Worm (Caenorhabditis elegans): Measurements from ENCODE around the gene grl-23.
A peak's percentile ranks its signal among the peaks of the same experiment; 100 is the strongest.

The grl-23 gene

DNA sequence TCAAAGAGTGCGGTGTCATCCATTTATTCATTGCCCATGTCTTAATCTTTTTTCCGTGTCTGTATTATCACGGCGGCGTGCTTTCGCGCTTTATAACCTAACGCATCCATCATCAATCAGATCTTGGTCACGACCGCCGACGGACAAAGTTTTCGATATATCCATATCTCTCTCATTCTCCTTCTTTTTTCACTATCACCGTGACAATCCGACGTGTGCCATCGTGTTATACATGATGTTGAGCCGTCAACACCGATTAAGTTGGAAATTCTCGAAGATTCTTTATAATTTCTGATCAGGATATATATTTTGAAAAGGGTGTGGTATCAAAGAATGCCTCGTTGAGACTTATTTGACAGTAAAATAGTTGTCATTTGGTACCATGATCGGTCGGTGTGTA lies 19.8 kb downstream of the grl-23 start:
- TF ChIP-seq ama-1 (optimal IDR thresholded peaks at IDR 0.05): peak; percentile 10
- peak; percentile 32 for TF ChIP-seq sma-3 (GFP tag; optimal IDR thresholded peaks at IDR 0.05)
- no peak for TF ChIP-seq unc-62 (GFP tag; optimal IDR thresholded peaks at IDR 0.05)
- peak; percentile 70 for TF ChIP-seq nhr-21 (tag; optimal IDR thresholded peaks at IDR 0.05)
- no peak for TF ChIP-seq ceh-16 (tag; optimal IDR thresholded peaks at IDR 0.05)
- no peak for TF ChIP-seq nhr-11 (tag; optimal IDR thresholded peaks at IDR 0.05)
- no peak for TF ChIP-seq fos-1 (tag; optimal IDR thresholded peaks at IDR 0.05)
- no peak for TF ChIP-seq crh-2 (tag; optimal IDR thresholded peaks at IDR 0.05)
- TF ChIP-seq ztf-11 (tag; optimal IDR thresholded peaks at IDR 0.05): no peak
- TF ChIP-seq sma-9 (GFP tag; optimal IDR thresholded peaks at IDR 0.05): peak; percentile 41
- no peak for TF ChIP-seq sma-9 (tag; optimal IDR thresholded peaks at IDR 0.05)
- no peak for TF ChIP-seq aly-2 (tag; optimal IDR thresholded peaks at IDR 0.05)
- peak; percentile 8 for TF ChIP-seq gmeb-1 (tag; optimal IDR thresholded peaks at IDR 0.05)
- no peak for TF ChIP-seq peb-1 (tag; optimal IDR thresholded peaks at IDR 0.05)
- no peak for TF ChIP-seq lin-11 (tag; optimal IDR thresholded peaks at IDR 0.05)
- no peak for TF ChIP-seq nhr-237 (tag; optimal IDR thresholded peaks at IDR 0.05)

DNA sequence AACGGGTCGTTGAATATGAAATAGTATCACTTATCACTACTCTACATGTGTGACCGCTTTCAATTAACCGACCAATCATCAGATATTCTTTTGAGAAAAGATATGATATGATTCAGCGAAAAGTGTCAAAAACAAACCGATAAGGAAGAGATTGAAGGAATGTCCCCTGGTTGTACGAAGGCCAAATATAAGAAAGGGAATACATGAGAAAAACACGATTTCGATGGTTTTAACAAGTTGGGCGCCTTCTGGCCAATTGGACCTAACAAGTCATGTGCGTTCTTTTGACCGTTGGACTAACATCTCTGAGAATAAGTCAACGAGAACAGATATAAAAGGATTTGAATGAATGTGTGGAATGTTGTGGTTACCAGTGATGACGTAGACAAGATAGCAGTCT lies 20.8 kb downstream of the grl-23 start:
- no peak for TF ChIP-seq crh-2 (tag; optimal IDR thresholded peaks at IDR 0.05)
- TF ChIP-seq sma-3 (GFP tag; optimal IDR thresholded peaks at IDR 0.05): peak; percentile 78
- no peak for TF ChIP-seq mab-5 (tag; optimal IDR thresholded peaks at IDR 0.05)
- TF ChIP-seq ama-1 (optimal IDR thresholded peaks at IDR 0.05): peak; percentile 24
- peak; percentile 38 for TF ChIP-seq blmp-1 (tag; optimal IDR thresholded peaks at IDR 0.05; ENCODE audit: insufficient read depth)
- TF ChIP-seq ztf-4 (tag; optimal IDR thresholded peaks at IDR 0.05): no peak
- no peak for TF ChIP-seq nhr-10 (tag; optimal IDR thresholded peaks at IDR 0.05)
- peak; percentile 47 for TF ChIP-seq nhr-129 (tag; optimal IDR thresholded peaks at IDR 0.05)
- no peak for TF ChIP-seq lsy-2 (tag; optimal IDR thresholded peaks at IDR 0.05)
- TF ChIP-seq lin-39 (tag; optimal IDR thresholded peaks at IDR 0.05): no peak
- TF ChIP-seq sma-9 (GFP tag; optimal IDR thresholded peaks at IDR 0.05): peak; percentile 51
- TF ChIP-seq sma-9 (tag; optimal IDR thresholded peaks at IDR 0.05): no peak
- no peak for TF ChIP-seq unc-55 (GFP tag; optimal IDR thresholded peaks at IDR 0.05)
- TF ChIP-seq nhr-11 (tag; optimal IDR thresholded peaks at IDR 0.05): no peak
- TF ChIP-seq F13H6.1 (tag; optimal IDR thresholded peaks at IDR 0.05): no peak
- TF ChIP-seq sem-4 (tag; optimal IDR thresholded peaks at IDR 0.05): no peak
- no peak for TF ChIP-seq ztf-1 (GFP tag; conservative IDR thresholded peaks at IDR 0.05)
- TF ChIP-seq dmd-4 (tag; optimal IDR thresholded peaks at IDR 0.05): no peak
- no peak for TF ChIP-seq peb-1 (tag; optimal IDR thresholded peaks at IDR 0.05)
- peak; percentile 58 for TF ChIP-seq nhr-21 (tag; optimal IDR thresholded peaks at IDR 0.05)
- peak; percentile 13 for TF ChIP-seq gmeb-1 (tag; optimal IDR thresholded peaks at IDR 0.05)
- no peak for TF ChIP-seq ceh-16 (tag; optimal IDR thresholded peaks at IDR 0.05)
- TF ChIP-seq ceh-82 (tag; optimal IDR thresholded peaks at IDR 0.05): no peak
- no peak for TF ChIP-seq aly-2 (tag; optimal IDR thresholded peaks at IDR 0.05)

DNA sequence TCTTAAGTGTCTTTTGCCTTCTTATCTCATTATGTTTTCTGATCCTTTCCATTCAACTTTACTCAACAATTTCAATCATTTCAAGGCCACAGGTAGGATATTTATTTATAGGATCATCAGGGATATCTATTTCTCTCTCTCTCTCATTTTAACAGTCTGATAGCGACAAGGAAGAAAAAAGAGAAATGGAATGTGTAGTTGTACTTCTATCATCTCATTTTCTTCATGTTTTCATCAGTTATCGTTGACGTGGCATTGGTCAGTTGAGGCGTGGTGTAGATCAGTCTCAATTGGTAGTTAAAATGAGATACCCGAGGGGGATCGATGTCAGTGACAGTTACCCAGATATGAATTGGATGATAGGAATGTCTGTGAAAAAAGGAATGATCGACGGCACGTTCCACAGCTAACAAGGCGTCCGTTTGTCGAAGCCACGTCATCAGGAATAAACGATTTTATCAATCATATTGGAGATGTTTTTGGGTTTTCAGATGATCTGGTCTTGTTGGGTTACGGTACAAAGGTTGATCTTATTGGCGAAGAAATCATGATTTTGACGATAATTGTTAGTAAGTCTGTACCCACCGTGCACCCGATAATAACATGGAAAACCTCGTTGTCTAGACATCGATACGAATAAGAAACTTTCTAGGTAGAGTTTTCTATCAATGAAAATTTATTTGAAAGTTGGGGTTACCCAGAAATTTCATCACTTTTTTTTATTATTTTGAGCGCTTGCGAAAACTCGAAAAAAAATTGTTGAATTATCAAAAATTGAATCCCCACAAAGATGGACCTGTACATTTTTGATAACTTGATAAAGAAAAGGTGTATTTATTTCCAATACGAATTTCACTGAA lies 22.3 kb downstream of the grl-23 start:
- TF ChIP-seq nhr-237 (tag; optimal IDR thresholded peaks at IDR 0.05) (no peak), crh-2 (tag; optimal IDR thresholded peaks at IDR 0.05) (peak; percentile 93), nhr-25 (tag; optimal IDR thresholded peaks at IDR 0.05) (peak; percentile 76), nhr-21 (tag; optimal IDR thresholded peaks at IDR 0.05) (peak; percentile 81), elt-1 (tag; optimal IDR thresholded peaks at IDR 0.05) (no peak), egl-27 (tag; optimal IDR thresholded peaks at IDR 0.05) (peak; percentile 83), nhr-129 (tag; optimal IDR thresholded peaks at IDR 0.05) (peak; percentile 34), fos-1 (tag; optimal IDR thresholded peaks at IDR 0.05) (peak; percentile 15), sma-3 (GFP tag; optimal IDR thresholded peaks at IDR 0.05) (peak; percentile 80), gmeb-1 (tag; optimal IDR thresholded peaks at IDR 0.05) (peak; percentile 39), lsy-2 (tag; optimal IDR thresholded peaks at IDR 0.05) (no peak), blmp-1 (tag; optimal IDR thresholded peaks at IDR 0.05; ENCODE audit: insufficient read depth) (peak; percentile 85), sma-9 (GFP tag; optimal IDR thresholded peaks at IDR 0.05) (peak; percentile 82), sma-9 (tag; optimal IDR thresholded peaks at IDR 0.05) (no peak)

DNA sequence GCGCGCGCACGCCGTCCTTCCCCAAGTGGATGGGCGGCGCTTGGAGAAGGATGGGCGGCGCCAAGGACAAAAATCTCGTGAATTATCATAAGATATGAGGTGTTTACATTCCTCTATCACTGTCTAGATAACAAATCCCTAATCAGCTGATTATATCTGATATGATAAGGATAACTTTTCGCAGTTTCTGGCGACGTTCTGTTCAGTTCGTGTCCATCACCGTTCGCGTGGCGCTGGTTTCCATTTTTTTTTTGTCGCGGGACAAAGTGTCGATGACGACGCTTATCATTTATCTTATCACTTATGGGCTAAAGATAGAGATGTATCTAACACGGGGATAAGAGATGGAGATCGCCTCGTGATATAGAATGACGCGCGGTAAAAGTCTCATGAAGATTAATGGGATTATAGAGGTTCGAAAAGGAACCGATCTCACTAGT lies 23.4 kb downstream of the grl-23 start:
- TF ChIP-seq lsy-2 (tag; optimal IDR thresholded peaks at IDR 0.05) (peak in 1 of 2 experiments; percentile 34), nhr-25 (tag; optimal IDR thresholded peaks at IDR 0.05) (peak; percentile 57), fos-1 (tag; optimal IDR thresholded peaks at IDR 0.05) (peak; percentile 49), nhr-6 (tag; optimal IDR thresholded peaks at IDR 0.05) (no peak), sma-9 (GFP tag; optimal IDR thresholded peaks at IDR 0.05) (peak; percentile 70), sma-9 (tag; optimal IDR thresholded peaks at IDR 0.05) (no peak), nhr-21 (tag; optimal IDR thresholded peaks at IDR 0.05) (peak; percentile 90), Y55F3AM.14 (GFP tag; optimal IDR thresholded peaks at IDR 0.05) (peak; percentile 2), F13H6.1 (tag; optimal IDR thresholded peaks at IDR 0.05) (peak; percentile 7), ztf-11 (tag; optimal IDR thresholded peaks at IDR 0.05) (no peak), egl-27 (tag; optimal IDR thresholded peaks at IDR 0.05) (peak; percentile 66), skn-1 (tag; optimal IDR thresholded peaks at IDR 0.05) (no peak), gmeb-1 (tag; optimal IDR thresholded peaks at IDR 0.05) (peak; percentile 12), sma-3 (GFP tag; optimal IDR thresholded peaks at IDR 0.05) (peak; percentile 67), blmp-1 (tag; optimal IDR thresholded peaks at IDR 0.05; ENCODE audit: insufficient read depth) (peak; percentile 60), elt-1 (tag; optimal IDR thresholded peaks at IDR 0.05) (no peak), ceh-16 (tag; optimal IDR thresholded peaks at IDR 0.05) (no peak), mdl-1 (tag; optimal IDR thresholded peaks at IDR 0.05) (peak; percentile 30 to 45)
